Fruit fly (Drosophila melanogaster): Measurements from ENCODE around the gene Orct.

Orct gene

DNA sequence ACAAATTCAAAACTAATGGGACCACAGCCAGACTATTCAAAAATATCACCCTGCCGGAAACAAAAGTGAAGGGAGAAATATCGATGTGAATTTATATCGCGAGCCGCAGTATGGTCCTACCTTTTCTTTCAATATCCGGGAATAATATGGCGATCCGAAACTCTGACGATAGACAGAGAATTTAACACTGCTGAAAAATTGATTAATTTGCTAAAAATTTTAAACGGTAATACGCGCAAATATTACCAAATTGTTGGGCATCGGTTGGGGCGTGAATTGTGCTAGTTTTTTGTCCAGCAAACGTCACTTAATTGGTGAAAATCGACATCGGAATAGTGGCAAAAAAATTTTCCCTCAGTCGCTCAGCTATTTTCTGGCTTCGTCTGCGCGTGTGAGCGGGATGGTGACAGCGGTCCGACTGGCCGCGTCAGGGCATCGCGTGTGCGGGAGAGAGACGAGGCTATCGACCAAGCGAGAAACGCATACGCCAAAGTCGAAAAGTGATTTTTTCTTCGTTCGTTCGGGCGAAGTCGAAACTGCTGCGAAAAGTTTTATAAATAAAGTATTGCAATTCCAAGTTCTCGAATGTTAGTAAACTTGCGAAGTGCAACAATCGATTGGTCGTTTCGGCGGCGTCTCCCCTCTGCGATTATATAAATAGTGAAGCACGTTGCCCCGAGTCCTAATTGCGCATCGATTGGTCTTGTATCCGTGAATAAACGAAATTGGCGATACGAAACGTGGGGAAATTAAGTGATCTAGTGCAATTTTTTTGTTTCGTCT, 45.4 kb upstream of the Orct start, which contains the start of gene mask (continued):
- peak; percentile 50 for TF ChIP-seq CG6791 (GFP tag; IDR thresholded peaks at IDR 0.05; ENCODE audit: partially characterized antibody)
- peak; percentile 61 for TF ChIP-seq cato (GFP tag; optimal IDR thresholded peaks at IDR 0.05; ENCODE audit: borderline replicate concordance)
- 0 out of 3 replicates have a peak, but pooled peaks have one; percentile 32 for TF ChIP-seq CG7963 (GFP tag; IDR thresholded peaks at IDR 0.05; ENCODE audit: partially characterized antibody)
- peak; percentile 38 for TF ChIP-seq CG12942 (GFP tag; optimal IDR thresholded peaks at IDR 0.05)
- TF ChIP-seq CG8388 (GFP tag; optimal IDR thresholded peaks at IDR 0.05), result peak; percentile 49
- TF ChIP-seq Doc2 (GFP tag; IDR thresholded peaks at IDR 0.05), result no peak
- TF ChIP-seq az2 (GFP tag; optimal IDR thresholded peaks at IDR 0.05), result peak; percentile 46
- peak; percentile 67 for TF ChIP-seq tgo (GFP tag; IDR thresholded peaks at IDR 0.05)
- peak; percentile 49 for TF ChIP-seq nmo (GFP tag; optimal IDR thresholded peaks at IDR 0.05)
- TF ChIP-seq CG15073 (GFP tag; optimal IDR thresholded peaks at IDR 0.05), result no peak
- peak; percentile 37 for TF ChIP-seq CG1647 (GFP tag; optimal IDR thresholded peaks at IDR 0.05)
- TF ChIP-seq eyg (GFP tag; optimal IDR thresholded peaks at IDR 0.05), result peak; percentile 77
- peak; percentile 78 for TF ChIP-seq gcm2 (GFP tag; optimal IDR thresholded peaks at IDR 0.05)
- peak; percentile 75 for TF ChIP-seq seq (GFP tag; IDR thresholded peaks at IDR 0.05)
- TF ChIP-seq lbe (GFP tag; optimal IDR thresholded peaks at IDR 0.05), result peak; percentile 52
- TF ChIP-seq Lhr (GFP tag; optimal IDR thresholded peaks at IDR 0.05), result peak; percentile 63
- peak; percentile 48 for TF ChIP-seq HLH54F (GFP tag; optimal IDR thresholded peaks at IDR 0.05)
- TF ChIP-seq crc (GFP tag; optimal IDR thresholded peaks at IDR 0.05), result peak; percentile 82
- peak; percentile 42 for TF ChIP-seq gcm (GFP tag; optimal IDR thresholded peaks at IDR 0.05)
- TF ChIP-seq Meics (GFP tag; optimal IDR thresholded peaks at IDR 0.05), result peak; percentile 85
- TF ChIP-seq CG10267 (tag; optimal IDR thresholded peaks at IDR 0.05), result peak; percentile 69
- TF ChIP-seq Sox100B (GFP tag; optimal IDR thresholded peaks at IDR 0.05), result peak; percentile 75
- no peak for TF ChIP-seq zf30C (GFP tag; optimal IDR thresholded peaks at IDR 0.05)
- TF ChIP-seq Dp (GFP tag; optimal IDR thresholded peaks at IDR 0.05), result peak; percentile 46
- peak; percentile 58 for TF ChIP-seq CG18262 (tag; optimal IDR thresholded peaks at IDR 0.05)
- 0 out of 2 replicates have a peak, but pooled peaks have one; percentile 24 for TF ChIP-seq CG6689 (GFP tag; IDR thresholded peaks at IDR 0.05)
- TF ChIP-seq phol (tag; optimal IDR thresholded peaks at IDR 0.05), result peak; percentile 98
- peak; percentile 55 for TF ChIP-seq amos (GFP tag; IDR thresholded peaks at IDR 0.05; ENCODE audit: partially characterized antibody)
- TF ChIP-seq Nf-YB (GFP tag; optimal IDR thresholded peaks at IDR 0.05), result peak; percentile 32
- no peak for TF ChIP-seq pros (GFP tag; optimal IDR thresholded peaks at IDR 0.05)
- TF ChIP-seq Gsc (GFP tag; IDR thresholded peaks at IDR 0.05), result no peak
- peak; percentile 72 for TF ChIP-seq CG12744 (GFP tag; optimal IDR thresholded peaks at IDR 0.05)
- TF ChIP-seq jumu (GFP tag; optimal IDR thresholded peaks at IDR 0.05), result peak; percentile 7
- TF ChIP-seq Mes4 (GFP tag; optimal IDR thresholded peaks at IDR 0.05), result peak; percentile 87
- TF ChIP-seq Awh (GFP tag; IDR thresholded peaks at IDR 0.05), result 0 out of 2 replicates have a peak, but pooled peaks have one; percentile 12
- TF ChIP-seq CG18476 (GFP tag; optimal IDR thresholded peaks at IDR 0.05), result no peak
- TF ChIP-seq CG11093 (GFP tag; IDR thresholded peaks at IDR 0.05), result no peak
- peak; percentile 89 for TF ChIP-seq CG13775 (GFP tag; optimal IDR thresholded peaks at IDR 0.05)
- peak; percentile 56 for TF ChIP-seq Antp (GFP tag; optimal IDR thresholded peaks at IDR 0.05)
- TF ChIP-seq CG10209 (GFP tag; optimal IDR thresholded peaks at IDR 0.05), result peak; percentile 74
- peak; percentile 72 for TF ChIP-seq CG1024 (GFP tag; IDR thresholded peaks at IDR 0.05)
- peak; percentile 93 for TF ChIP-seq Rfx (GFP tag; IDR thresholded peaks at IDR 0.05)
- no peak for TF ChIP-seq esg (GFP tag; conservative IDR thresholded peaks at IDR 0.05)
- peak; percentile 33 to 86 for TF ChIP-seq dpn (GFP tag; optimal IDR thresholded peaks at IDR 0.05)
- peak; percentile 74 for TF ChIP-seq onecut (GFP tag; IDR thresholded peaks at IDR 0.05)
- TF ChIP-seq CG17328 (GFP tag; IDR thresholded peaks at IDR 0.05), result peak; percentile 79
